Worm (Caenorhabditis elegans): Measurements from ENCODE around the gene acbp-7.

acbp-7 gene

ce11 chrIII:4837429-4837828, at the start of gene acbp-7, which contains the start of gene F26A1.19:
Gene acbp-7, plus strand, starts transcription at chrIII:4837729.
Gene F26A1.19, plus strand, starts transcription at chrIII:4837731.
- no peak for TF ChIP-seq pes-1 (GFP tag; IDR thresholded peaks at IDR 0.05)
- TF ChIP-seq scrt-1 (GFP tag; IDR thresholded peaks at IDR 0.05): no peak
- TF ChIP-seq sea-1 (GFP tag; conservative IDR thresholded peaks at IDR 0.05): no peak
- no peak for TF ChIP-seq tbx-11 (GFP tag; IDR thresholded peaks at IDR 0.05)
- TF ChIP-seq ama-1 (optimal IDR thresholded peaks at IDR 0.05): no peak
- no peak for TF ChIP-seq ceh-13 (GFP tag; optimal IDR thresholded peaks at IDR 0.05)
- no peak for TF ChIP-seq aly-1 (tag; optimal IDR thresholded peaks at IDR 0.05)
- no peak for TF ChIP-seq B0310.2 (tag; optimal IDR thresholded peaks at IDR 0.05)
- no peak for TF ChIP-seq tra-4 (tag; optimal IDR thresholded peaks at IDR 0.05)
- no peak for TF ChIP-seq ets-7 (tag; optimal IDR thresholded peaks at IDR 0.05)
- TF ChIP-seq hmg-4 (GFP tag; optimal IDR thresholded peaks at IDR 0.05): no peak
- no peak for TF ChIP-seq ceh-36 (tag; optimal IDR thresholded peaks at IDR 0.05)
- TF ChIP-seq hmbx-1 (tag; optimal IDR thresholded peaks at IDR 0.05): no peak
- TF ChIP-seq hnd-1 (tag; optimal IDR thresholded peaks at IDR 0.05): no peak
- TF ChIP-seq tbx-37 (GFP tag; conservative IDR thresholded peaks at IDR 0.05): no peak
- TF ChIP-seq flt-1 (GFP tag; IDR thresholded peaks at IDR 0.05): no peak
- TF ChIP-seq F13C5.2 (tag; optimal IDR thresholded peaks at IDR 0.05): no peak

ce11 chrIII:4792560-4793136, 44.9 kb upstream of the acbp-7 start, which contains the start of gene mip-1:
Gene mip-1, plus strand, starts transcription at chrIII:4793086.
- no peak for TF ChIP-seq hnd-1 (tag; optimal IDR thresholded peaks at IDR 0.05)
- TF ChIP-seq ets-7 (tag; optimal IDR thresholded peaks at IDR 0.05): no peak
- TF ChIP-seq scrt-1 (GFP tag; IDR thresholded peaks at IDR 0.05): no peak
- no peak for TF ChIP-seq hmbx-1 (tag; optimal IDR thresholded peaks at IDR 0.05)
- TF ChIP-seq pes-1 (GFP tag; IDR thresholded peaks at IDR 0.05): no peak
- no peak for TF ChIP-seq ceh-13 (GFP tag; optimal IDR thresholded peaks at IDR 0.05)
- no peak for TF ChIP-seq ama-1 (optimal IDR thresholded peaks at IDR 0.05)
- no peak for TF ChIP-seq ceh-36 (tag; optimal IDR thresholded peaks at IDR 0.05)
- no peak for TF ChIP-seq F13C5.2 (tag; optimal IDR thresholded peaks at IDR 0.05)
- no peak for TF ChIP-seq hmg-4 (GFP tag; optimal IDR thresholded peaks at IDR 0.05)

ce11 chrIII:4796039-4796438, 41.5 kb upstream of the acbp-7 start:
- no peak for TF ChIP-seq tbx-11 (GFP tag; IDR thresholded peaks at IDR 0.05)
- no peak for TF ChIP-seq hmbx-1 (tag; optimal IDR thresholded peaks at IDR 0.05)
- peak; percentile 29 for TF ChIP-seq hmg-4 (GFP tag; optimal IDR thresholded peaks at IDR 0.05)
- TF ChIP-seq F13C5.2 (tag; optimal IDR thresholded peaks at IDR 0.05): no peak
- no peak for TF ChIP-seq ama-1 (optimal IDR thresholded peaks at IDR 0.05)

ce11 chrIII:4796536-4796935, 41.0 kb upstream of the acbp-7 start, which contains the start of gene tag-325:
Gene tag-325, plus strand, starts transcription at chrIII:4796836.
- TF ChIP-seq B0310.2 (tag; optimal IDR thresholded peaks at IDR 0.05) (no peak), ceh-13 (GFP tag; optimal IDR thresholded peaks at IDR 0.05) (no peak), ama-1 (optimal IDR thresholded peaks at IDR 0.05) (no peak), tbx-11 (GFP tag; IDR thresholded peaks at IDR 0.05) (no peak), sea-1 (GFP tag; conservative IDR thresholded peaks at IDR 0.05) (no peak), ceh-36 (tag; optimal IDR thresholded peaks at IDR 0.05) (no peak), hmbx-1 (tag; optimal IDR thresholded peaks at IDR 0.05) (no peak), tra-4 (tag; optimal IDR thresholded peaks at IDR 0.05) (no peak), tbx-37 (GFP tag; conservative IDR thresholded peaks at IDR 0.05) (no peak), aly-1 (tag; optimal IDR thresholded peaks at IDR 0.05) (no peak), hnd-1 (tag; optimal IDR thresholded peaks at IDR 0.05) (no peak)

ce11 chrIII:4802707-4803106, 34.8 kb upstream of the acbp-7 start, which contains the start of gene metl-5:
Gene metl-5, plus strand, starts transcription at chrIII:4803007.
- TF ChIP-seq aly-1 (tag; optimal IDR thresholded peaks at IDR 0.05) (no peak), hmbx-1 (tag; optimal IDR thresholded peaks at IDR 0.05) (no peak)

- no peak for TF ChIP-seq pes-1 (GFP tag; IDR thresholded peaks at IDR 0.05)
- no peak for TF ChIP-seq aly-1 (tag; optimal IDR thresholded peaks at IDR 0.05)
- no peak for TF ChIP-seq sea-1 (GFP tag; conservative IDR thresholded peaks at IDR 0.05)
- no peak for TF ChIP-seq B0310.2 (tag; optimal IDR thresholded peaks at IDR 0.05)
- no peak for TF ChIP-seq ets-7 (tag; optimal IDR thresholded peaks at IDR 0.05)
- no peak for TF ChIP-seq hmbx-1 (tag; optimal IDR thresholded peaks at IDR 0.05)
- no peak for TF ChIP-seq tra-4 (tag; optimal IDR thresholded peaks at IDR 0.05)
- no peak for TF ChIP-seq ceh-13 (GFP tag; optimal IDR thresholded peaks at IDR 0.05)
- no peak for TF ChIP-seq hmg-4 (GFP tag; optimal IDR thresholded peaks at IDR 0.05)
- TF ChIP-seq tbx-37 (GFP tag; conservative IDR thresholded peaks at IDR 0.05): no peak
- no peak for TF ChIP-seq ceh-36 (tag; optimal IDR thresholded peaks at IDR 0.05)
- TF ChIP-seq F13C5.2 (tag; optimal IDR thresholded peaks at IDR 0.05): no peak
- no peak for TF ChIP-seq tbx-11 (GFP tag; IDR thresholded peaks at IDR 0.05)
- no peak for TF ChIP-seq scrt-1 (GFP tag; IDR thresholded peaks at IDR 0.05)
Measured at ce11 chrIII:4806345-4806744, 31.2 kb upstream of the acbp-7 start.

- TF ChIP-seq hnd-1 (tag; optimal IDR thresholded peaks at IDR 0.05) (no peak), ceh-36 (tag; optimal IDR thresholded peaks at IDR 0.05) (no peak), sea-1 (GFP tag; conservative IDR thresholded peaks at IDR 0.05) (no peak), ets-7 (tag; optimal IDR thresholded peaks at IDR 0.05) (no peak), flt-1 (GFP tag; IDR thresholded peaks at IDR 0.05) (no peak), B0310.2 (tag; optimal IDR thresholded peaks at IDR 0.05) (no peak), tbx-37 (GFP tag; conservative IDR thresholded peaks at IDR 0.05) (no peak)
Measured at ce11 chrIII:4808089-4808488, 29.4 kb upstream of the acbp-7 start.

- TF ChIP-seq ama-1 (optimal IDR thresholded peaks at IDR 0.05) (no peak), ceh-13 (GFP tag; optimal IDR thresholded peaks at IDR 0.05) (no peak), pes-1 (GFP tag; IDR thresholded peaks at IDR 0.05) (no peak), scrt-1 (GFP tag; IDR thresholded peaks at IDR 0.05) (no peak), hmbx-1 (tag; optimal IDR thresholded peaks at IDR 0.05) (no peak), hmg-4 (GFP tag; optimal IDR thresholded peaks at IDR 0.05) (no peak)
Measured at ce11 chrIII:4809526-4810153, 27.9 kb upstream of the acbp-7 start, which contains the start of gene pal-1. Gene pal-1, minus strand, starts transcription at chrIII:4809576.

All from whole organism, early embryonic.